Fruit fly (Drosophila melanogaster): ENCODE data around the gene Eip75B.

Gene Eip75B

dm6 chr3L:18083402-18083801 is 18.9 kb upstream of the Eip75B start:
- TF ChIP-seq CG17801 (GFP tag; optimal IDR thresholded peaks at IDR 0.05; ENCODE audit: partially characterized antibody): no peak

dm6 chr3L:18081957-18082356 is 17.5 kb upstream of the Eip75B start:
- no peak for TF ChIP-seq CG17801 (GFP tag; optimal IDR thresholded peaks at IDR 0.05; ENCODE audit: partially characterized antibody)

- no peak for TF ChIP-seq CG17801 (GFP tag; optimal IDR thresholded peaks at IDR 0.05; ENCODE audit: partially characterized antibody)
Measured at dm6 chr3L:18081494-18081893, 17.0 kb upstream of the Eip75B start.

dm6 chr3L:18079610-18080497 is 15.4 kb upstream of the Eip75B start:
- TF ChIP-seq CG17801 (GFP tag; optimal IDR thresholded peaks at IDR 0.05; ENCODE audit: partially characterized antibody): no peak

- TF ChIP-seq CG17801 (GFP tag; optimal IDR thresholded peaks at IDR 0.05; ENCODE audit: partially characterized antibody): no peak
Measured at dm6 chr3L:18079123-18079522, 14.6 kb upstream of the Eip75B start.

- no peak for TF ChIP-seq CG17801 (GFP tag; optimal IDR thresholded peaks at IDR 0.05; ENCODE audit: partially characterized antibody)
Measured at dm6 chr3L:18078614-18079013, 14.1 kb upstream of the Eip75B start.

dm6 chr3L:18077649-18078417 is 13.3 kb upstream of the Eip75B start:
- TF ChIP-seq CG17801 (GFP tag; optimal IDR thresholded peaks at IDR 0.05; ENCODE audit: partially characterized antibody): peak; percentile 52

- no peak for TF ChIP-seq CG17801 (GFP tag; optimal IDR thresholded peaks at IDR 0.05; ENCODE audit: partially characterized antibody)
Measured at dm6 chr3L:18076649-18077048, 12.2 kb upstream of the Eip75B start.

dm6 chr3L:18075853-18076252 is 11.4 kb upstream of the Eip75B start:
- TF ChIP-seq CG17801 (GFP tag; optimal IDR thresholded peaks at IDR 0.05; ENCODE audit: partially characterized antibody): no peak

- TF ChIP-seq CG17801 (GFP tag; optimal IDR thresholded peaks at IDR 0.05; ENCODE audit: partially characterized antibody): no peak
Measured at dm6 chr3L:18074988-18075387, 10.5 kb upstream of the Eip75B start.

- no peak for TF ChIP-seq CG17801 (GFP tag; optimal IDR thresholded peaks at IDR 0.05; ENCODE audit: partially characterized antibody)
Measured at dm6 chr3L:18073559-18074134, 9.2 kb upstream of the Eip75B start, which contains the start of gene CG44004. TSS of gene CG44004 (minus strand) at chr3L:18073863.

- TF ChIP-seq CG17801 (GFP tag; optimal IDR thresholded peaks at IDR 0.05; ENCODE audit: partially characterized antibody): no peak
Measured at dm6 chr3L:18072023-18072422, 7.5 kb upstream of the Eip75B start, which contains the start of gene CG44005. TSS of gene CG44005 (minus strand) at chr3L:18072123.

dm6 chr3L:18070050-18070449 is 5.6 kb upstream of the Eip75B start, which contains the start of gene CG44006:
TSS of gene CG44006 (minus strand) at chr3L:18070150.
- TF ChIP-seq CG17801 (GFP tag; optimal IDR thresholded peaks at IDR 0.05; ENCODE audit: partially characterized antibody): no peak

- peak; percentile 75 for TF ChIP-seq CG17801 (GFP tag; optimal IDR thresholded peaks at IDR 0.05; ENCODE audit: partially characterized antibody)
Measured at dm6 chr3L:18062959-18063510, 1.5 kb downstream of the Eip75B start.

dm6 chr3L:18061713-18062365 is 2.7 kb downstream of the Eip75B start:
- TF ChIP-seq CG17801 (GFP tag; optimal IDR thresholded peaks at IDR 0.05; ENCODE audit: partially characterized antibody): peak; percentile 14

All from ovary, adult (tissue).